Fruit fly (Drosophila melanogaster): ENCODE results near the gene Tgi.

Tgi gene

DNA sequence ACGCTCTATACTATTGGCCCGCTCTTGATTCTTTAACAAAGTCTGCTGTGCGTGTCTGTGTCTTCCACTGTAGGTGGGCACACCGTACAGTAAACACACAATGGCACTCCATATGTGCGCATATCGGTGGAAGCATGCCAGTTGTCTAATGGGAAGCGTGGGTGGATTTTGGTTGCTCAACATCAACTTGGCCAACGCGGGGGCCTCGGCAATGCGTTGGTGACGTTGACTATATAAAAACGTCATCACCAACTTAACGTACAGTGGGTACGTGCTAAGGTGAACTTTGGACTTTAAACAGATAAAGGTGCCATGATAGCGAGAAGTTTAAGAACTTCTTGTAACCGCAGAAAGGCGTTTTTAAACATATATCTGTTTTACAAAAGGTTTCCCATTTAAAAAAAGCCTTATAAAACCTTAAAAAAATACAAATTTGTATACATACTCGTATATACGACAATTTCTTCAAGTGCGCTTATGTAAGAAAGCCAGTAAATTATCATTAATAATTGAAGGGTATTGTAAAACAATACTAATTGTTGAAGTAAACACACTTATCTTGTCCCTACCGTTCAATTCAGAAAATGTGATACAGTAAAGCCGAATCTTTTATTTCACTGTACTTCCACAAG lies 6.9 kb upstream of the Tgi start (continued):
- TF ChIP-seq CG9215 (GFP tag; IDR thresholded peaks at IDR 0.05) (peak; percentile 42; the same call in 1 of the 2 replicates), danr (GFP tag; IDR thresholded peaks at IDR 0.05) (no peak), prd (optimal IDR thresholded peaks at IDR 0.05) (no peak), prd (GFP tag; IDR thresholded peaks at IDR 0.05) (0 out of 3 replicates have a peak, but pooled peaks have one; percentile 38), esg (GFP tag; conservative IDR thresholded peaks at IDR 0.05) (peak; percentile 34), Bteb2 (GFP tag; optimal IDR thresholded peaks at IDR 0.05) (peak; percentile 1), CG1602 (GFP tag; optimal IDR thresholded peaks at IDR 0.05) (peak; percentile 19), Ssrp (tag; optimal IDR thresholded peaks at IDR 0.05) (peak; percentile 20), dmrt99B (tag; optimal IDR thresholded peaks at IDR 0.05) (peak; percentile 72), Asciz (GFP tag; optimal IDR thresholded peaks at IDR 0.05) (peak; percentile 40), CG6854 (GFP tag; optimal IDR thresholded peaks at IDR 0.05) (peak; percentile 64), Atf-2 (GFP tag; optimal IDR thresholded peaks at IDR 0.05) (no peak), CG1233 (GFP tag; optimal IDR thresholded peaks at IDR 0.05) (peak; percentile 13), az2 (GFP tag; optimal IDR thresholded peaks at IDR 0.05) (peak; percentile 30), sr (GFP tag; IDR thresholded peaks at IDR 0.05) (peak; percentile 100), scrt (GFP tag; optimal IDR thresholded peaks at IDR 0.05) (peak; percentile 51), B-H2 (GFP tag; optimal IDR thresholded peaks at IDR 0.05) (peak; percentile 15), Nf-YB (GFP tag; optimal IDR thresholded peaks at IDR 0.05) (peak; percentile 21), org-1 (GFP tag; optimal IDR thresholded peaks at IDR 0.05) (peak; percentile 5), nmo (GFP tag; optimal IDR thresholded peaks at IDR 0.05) (peak; percentile 43), CG14014 (GFP tag; IDR thresholded peaks at IDR 0.05) (0 out of 2 replicates have a peak, but pooled peaks have one; percentile 30), unpg (GFP tag; optimal IDR thresholded peaks at IDR 0.05) (peak; percentile 31), E2f1 (GFP tag; IDR thresholded peaks at IDR 0.05) (peak; percentile 39; the same call in 1 of the 2 replicates), CG7839 (tag; optimal IDR thresholded peaks at IDR 0.05) (peak; percentile 67), HLH54F (GFP tag; optimal IDR thresholded peaks at IDR 0.05) (peak; percentile 52), row (GFP tag; IDR thresholded peaks at IDR 0.05) (peak; percentile 65), dan (GFP tag; IDR thresholded peaks at IDR 0.05) (no peak), Hand (GFP tag; optimal IDR thresholded peaks at IDR 0.05) (peak; percentile 60), CG7987 (GFP tag; optimal IDR thresholded peaks at IDR 0.05) (no peak), ato (GFP tag; IDR thresholded peaks at IDR 0.05; ENCODE audit: partially characterized antibody) (peak; percentile 33; the same call in 1 of the 2 replicates), CG2678 (tag; optimal IDR thresholded peaks at IDR 0.05) (peak; percentile 76), Fer2 (tag; optimal IDR thresholded peaks at IDR 0.05) (no peak), CG18619 (GFP tag; optimal IDR thresholded peaks at IDR 0.05) (peak; percentile 60), Sry-δ (GFP tag; optimal IDR thresholded peaks at IDR 0.05) (no peak), pnt (GFP tag; optimal IDR thresholded peaks at IDR 0.05) (no peak), CG32532 (GFP tag; IDR thresholded peaks at IDR 0.05) (peak; percentile 52; the same call in 1 of the 2 replicates), CG18011 (GFP tag; optimal IDR thresholded peaks at IDR 0.05) (peak; percentile 44), mam (GFP tag; optimal IDR thresholded peaks at IDR 0.05) (peak; percentile 51), wdn (GFP tag; IDR thresholded peaks at IDR 0.05) (0 out of 2 replicates have a peak, but pooled peaks have one; percentile 21), Hey (tag; optimal IDR thresholded peaks at IDR 0.05) (no peak), odd (GFP tag; optimal IDR thresholded peaks at IDR 0.05) (peak; percentile 21), gro (GFP tag; optimal IDR thresholded peaks at IDR 0.05) (no peak), CG8924 (tag; optimal IDR thresholded peaks at IDR 0.05) (peak; percentile 46), CG2712 (tag; optimal IDR thresholded peaks at IDR 0.05) (peak; percentile 31), Fer1 (GFP tag; optimal IDR thresholded peaks at IDR 0.05) (peak; percentile 8), her (GFP tag; optimal IDR thresholded peaks at IDR 0.05) (peak; percentile 31), sob (GFP tag; IDR thresholded peaks at IDR 0.05) (peak; percentile 51; the same call in 1 of the 2 replicates), CG10959 (GFP tag; IDR thresholded peaks at IDR 0.05) (no peak), CG17361 (GFP tag; IDR thresholded peaks at IDR 0.05) (peak; percentile 67; the same call in 2 of the 3 replicates), Meics (GFP tag; optimal IDR thresholded peaks at IDR 0.05) (peak; percentile 81)
